Worm (Caenorhabditis elegans) whole organism, early embryonic: ENCODE results near the gene clik-2.
"Not testable (repeated sequence)": the region's sequence is repeated elsewhere in the genome, so short reads cannot be mapped to it uniquely, and the experiment has no call there.

Source experiments
- B0310.2 ChIP-seq: sonication (generic microtip); optimal IDR thresholded peaks from 2 replicates; lab custom pipeline; 2016; ENCODE audit warnings: mild to moderate bottlenecking, missing genetic modification characterization, missing compliant biosample characterization
- F13C5.2 ChIP-seq: sonication (generic microtip); optimal IDR thresholded peaks from 2 replicates; lab custom pipeline; 2017; ENCODE audit warnings: mild to moderate bottlenecking, missing genetic modification characterization, inconsistent platforms, missing compliant biosample characterization
- aly-1 ChIP-seq: sonication (generic microtip); optimal IDR thresholded peaks from 2 replicates; lab custom pipeline; 2016; ENCODE audit warnings: missing genetic modification characterization, missing compliant biosample characterization
- ama-1 ChIP-seq: fragments of 150-350 bp; optimal IDR thresholded peaks from 2 replicates; lab custom pipeline; 2014
- ceh-13 ChIP-seq: fragments of 200-800 bp; sonication (Bioruptor generic); optimal IDR thresholded peaks from 2 replicates; lab custom pipeline; 2018; ENCODE audit warnings: mild to moderate bottlenecking, missing genetic modification characterization, missing compliant biosample characterization
- ceh-36 ChIP-seq: sonication (generic microtip); optimal IDR thresholded peaks from 2 replicates; lab custom pipeline; 2016; ENCODE audit warnings: missing genetic modification characterization, inconsistent platforms, missing compliant biosample characterization
- ets-7 ChIP-seq: sonication (generic microtip); optimal IDR thresholded peaks from 2 replicates; lab custom pipeline; 2016; ENCODE audit warnings: missing genotype, missing genetic modification characterization, missing compliant biosample characterization
- flt-1 ChIP-seq: fragments of 200-800 bp; sonication (Bioruptor generic); IDR thresholded peaks from 2 replicates; pipeline ENCODE4 v1.3.6; 2022; ENCODE audit warnings: missing genetic modification characterization, missing compliant biosample characterization
- hmbx-1 ChIP-seq: sonication (generic microtip); optimal IDR thresholded peaks from 2 replicates; lab custom pipeline; 2016; ENCODE audit warnings: mild to moderate bottlenecking, missing genetic modification characterization, missing compliant biosample characterization
- hmg-4 ChIP-seq: fragments of 200-800 bp; sonication (Bioruptor generic); optimal IDR thresholded peaks from 2 replicates; lab custom pipeline; 2018; ENCODE audit warnings: mild to moderate bottlenecking, missing genetic modification characterization, missing compliant biosample characterization
- hnd-1 ChIP-seq: sonication (generic microtip); optimal IDR thresholded peaks from 2 replicates; lab custom pipeline; 2016; ENCODE audit warnings: missing genetic modification characterization, missing compliant biosample characterization
- pes-1 ChIP-seq: fragments of 200-800 bp; sonication (Bioruptor generic); IDR thresholded peaks from 2 replicates; pipeline ENCODE4 v1.3.6; 2022; ENCODE audit warnings: missing genetic modification reagents, missing genetic modification characterization, missing compliant biosample characterization
- scrt-1 ChIP-seq: fragments of 200-800 bp; sonication (Bioruptor generic); IDR thresholded peaks from 2 replicates; pipeline ENCODE4 v1.3.6; 2022; ENCODE audit warnings: missing genetic modification characterization, missing compliant biosample characterization
- sea-1 ChIP-seq: fragments of 200-800 bp; sonication (Bioruptor generic); conservative IDR thresholded peaks from 2 replicates; pipeline ENCODE4 v1.3.6; 2022; ENCODE audit warnings: missing genetic modification characterization, missing compliant biosample characterization
- tbx-11 ChIP-seq: fragments of 200-800 bp; sonication (Bioruptor generic); IDR thresholded peaks from 2 replicates; pipeline ENCODE4 v1.3.6; 2022; ENCODE audit warnings: missing genetic modification characterization, missing compliant biosample characterization
- tbx-37 ChIP-seq: fragments of 200-800 bp; sonication (Bioruptor generic); conservative IDR thresholded peaks from 2 replicates; pipeline ENCODE4 v1.3.6; 2022; ENCODE audit warnings: missing genetic modification reagents, missing genetic modification characterization, missing compliant biosample characterization
- tra-4 ChIP-seq: sonication (generic microtip); optimal IDR thresholded peaks from 2 replicates; lab custom pipeline; 2017; ENCODE audit warnings: missing genetic modification characterization, missing compliant biosample characterization

The clik-2 gene

DNA sequence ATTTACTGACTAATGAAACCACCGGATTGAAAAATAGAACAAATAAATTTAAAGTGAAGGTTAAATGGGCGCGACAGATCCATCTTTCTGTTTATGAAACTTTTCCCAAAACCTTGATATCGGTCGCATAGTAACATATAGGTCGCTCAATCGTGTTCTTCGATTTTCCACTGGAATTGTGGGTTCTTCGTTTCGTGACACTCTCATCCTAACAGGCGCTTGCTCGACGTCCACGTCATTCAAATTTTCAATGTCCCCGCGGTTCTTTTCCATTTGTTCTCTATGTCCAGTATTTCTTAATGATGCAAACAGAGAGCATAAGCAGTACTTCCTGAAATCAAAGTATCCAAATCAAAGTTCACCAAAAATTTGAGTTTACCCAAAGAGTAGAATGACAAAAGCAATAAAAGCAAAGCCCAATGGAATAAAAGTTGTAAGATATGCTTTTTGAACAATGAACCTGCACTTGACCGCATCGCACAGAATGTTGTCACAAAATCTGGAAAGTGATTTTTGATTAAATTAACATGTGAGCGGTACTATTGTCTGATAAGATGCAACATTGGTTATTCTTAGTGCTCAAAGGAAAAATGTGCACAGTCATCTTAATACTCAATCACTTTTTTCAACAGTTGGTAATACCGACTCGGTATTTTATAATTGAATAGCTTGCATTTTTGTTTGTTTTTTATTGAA is 21.5 kb downstream of the clik-2 start, which contains the start of gene F27D9.13:
F27D9.13 (minus strand) TSS at position 51 of the 696 bp plus-strand sequence.
- TF ChIP-seq hmg-4 (GFP tag; lab: Kevin White, UChicago) (no peak), hmbx-1 (tag; lab: Kevin White, UChicago) (no peak), ets-7 (tag; lab: Kevin White, UChicago) (no peak), flt-1 (no peak), B0310.2 (tag; lab: Kevin White, UChicago) (no peak), pes-1 (GFP tag; lab: Robert Waterston, UW) (no peak), F13C5.2 (tag; lab: Kevin White, UChicago) (no peak), hnd-1 (tag; lab: Kevin White, UChicago) (no peak), scrt-1 (GFP tag; lab: Robert Waterston, UW) (no peak), sea-1 (GFP tag; lab: Robert Waterston, UW) (no peak), tra-4 (tag; lab: Kevin White, UChicago) (no peak), ceh-13 (GFP tag; lab: Kevin White, UChicago) (no peak), ama-1 (lab: Kevin White, UChicago) (no peak), tbx-11 (GFP tag; lab: Robert Waterston, UW) (no peak), aly-1 (tag; lab: Kevin White, UChicago) (no peak), ceh-36 (tag; lab: Kevin White, UChicago) (no peak)

DNA sequence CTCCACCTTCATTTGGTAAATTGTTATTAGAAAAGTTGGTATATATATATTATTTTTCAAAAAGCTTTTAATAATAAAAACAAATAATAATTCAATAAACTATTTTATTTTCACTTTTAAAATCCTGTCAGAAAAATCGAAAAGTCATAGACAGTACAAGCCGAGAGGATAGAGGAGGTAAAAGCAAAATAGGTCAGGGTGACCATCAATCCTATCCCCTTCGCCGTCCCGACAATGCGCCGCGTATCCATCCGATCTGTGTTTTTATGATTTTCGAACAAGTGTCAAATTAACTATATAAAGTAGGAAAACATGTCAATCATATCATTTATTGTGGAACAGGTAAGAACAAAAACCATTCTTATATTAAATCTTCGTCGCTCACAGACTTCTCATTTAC is 23.6 kb downstream of the clik-2 start:
- TF ChIP-seq B0310.2 (tag; lab: Kevin White, UChicago) (no peak), aly-1 (tag; lab: Kevin White, UChicago) (no peak), hmbx-1 (tag; lab: Kevin White, UChicago) (no peak), hmg-4 (GFP tag; lab: Kevin White, UChicago) (no peak), F13C5.2 (tag; lab: Kevin White, UChicago) (no peak), ama-1 (lab: Kevin White, UChicago) (no peak), scrt-1 (GFP tag; lab: Robert Waterston, UW) (no peak), hnd-1 (tag; lab: Kevin White, UChicago) (no peak), tbx-11 (GFP tag; lab: Robert Waterston, UW) (no peak), pes-1 (GFP tag; lab: Robert Waterston, UW) (no peak), ceh-13 (GFP tag; lab: Kevin White, UChicago) (no peak), tbx-37 (no peak), sea-1 (GFP tag; lab: Robert Waterston, UW) (no peak), flt-1 (no peak), ceh-36 (tag; lab: Kevin White, UChicago) (no peak)

DNA sequence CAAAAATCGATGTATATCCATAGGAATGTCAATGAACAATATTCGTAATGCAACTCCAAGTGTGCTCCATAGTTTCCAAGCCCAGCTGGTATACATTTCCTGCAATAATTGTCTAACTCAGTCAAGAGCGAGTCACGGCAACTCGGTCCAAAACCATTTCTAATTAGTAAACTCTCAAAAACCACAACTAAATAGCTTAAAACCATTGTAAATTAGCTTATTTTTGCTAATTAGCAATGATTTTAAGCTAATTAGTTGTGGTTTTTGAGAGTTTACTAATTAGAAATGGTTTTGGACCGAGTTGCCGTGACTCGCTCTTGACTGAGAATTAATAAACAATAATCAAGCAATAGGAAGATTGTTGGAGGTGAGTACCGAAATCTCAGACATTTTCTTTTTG is 24.2 kb downstream of the clik-2 start, which contains the start of gene dhs-29:
dhs-29 (minus strand) TSS at position 101 of the 400 bp plus-strand sequence.
- not testable (repeated sequence) for TF ChIP-seq pes-1 (GFP tag; lab: Robert Waterston, UW); ceh-36 (tag; lab: Kevin White, UChicago); F13C5.2 (tag; lab: Kevin White, UChicago)

- TF ChIP-seq sea-1 (GFP tag; lab: Robert Waterston, UW), result no peak
- TF ChIP-seq ceh-13 (GFP tag; lab: Kevin White, UChicago), result no peak
- TF ChIP-seq tra-4 (tag; lab: Kevin White, UChicago), result no peak
- no peak for TF ChIP-seq tbx-37
- TF ChIP-seq aly-1 (tag; lab: Kevin White, UChicago), result no peak
- no peak for TF ChIP-seq hmbx-1 (tag; lab: Kevin White, UChicago)
- no peak for TF ChIP-seq flt-1
- TF ChIP-seq scrt-1 (GFP tag; lab: Robert Waterston, UW), result no peak
- no peak for TF ChIP-seq B0310.2 (tag; lab: Kevin White, UChicago)
- TF ChIP-seq ama-1 (lab: Kevin White, UChicago), result no peak
- no peak for TF ChIP-seq ets-7 (tag; lab: Kevin White, UChicago)
- no peak for TF ChIP-seq ceh-36 (tag; lab: Kevin White, UChicago)
- TF ChIP-seq tbx-11 (GFP tag; lab: Robert Waterston, UW), result no peak
- no peak for TF ChIP-seq hmg-4 (GFP tag; lab: Kevin White, UChicago)
- no peak for TF ChIP-seq pes-1 (GFP tag; lab: Robert Waterston, UW)
- TF ChIP-seq F13C5.2 (tag; lab: Kevin White, UChicago), result no peak
- TF ChIP-seq hnd-1 (tag; lab: Kevin White, UChicago), result no peak
These were observed 24.6 kb downstream of the clik-2 start for ce11 chrX:7664419-7664818.

DNA sequence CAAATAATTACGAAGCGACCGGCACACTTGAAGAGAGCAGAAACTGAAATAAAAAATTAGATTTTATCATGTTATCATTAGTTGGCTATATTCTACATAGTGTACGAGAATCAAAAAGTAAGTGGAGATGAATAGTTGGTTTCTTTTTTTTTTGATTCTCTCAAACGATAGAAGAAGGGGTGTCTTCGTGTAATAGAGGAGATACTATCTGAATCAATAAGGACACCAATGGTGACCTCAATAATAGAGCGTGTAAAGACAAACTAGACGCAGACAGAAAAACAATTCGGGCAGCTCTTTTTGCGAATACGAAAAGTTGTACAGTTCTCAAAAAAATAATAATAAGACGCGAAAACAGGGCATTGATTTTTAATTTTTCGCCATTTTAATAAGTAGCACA is 26.5 kb downstream of the clik-2 start:
- TF ChIP-seq sea-1 (GFP tag; lab: Robert Waterston, UW) (no peak), ama-1 (lab: Kevin White, UChicago) (no peak), ceh-13 (GFP tag; lab: Kevin White, UChicago) (no peak), hmbx-1 (tag; lab: Kevin White, UChicago) (no peak), ceh-36 (tag; lab: Kevin White, UChicago) (no peak), ets-7 (tag; lab: Kevin White, UChicago) (no peak), tbx-11 (GFP tag; lab: Robert Waterston, UW) (no peak), flt-1 (no peak), aly-1 (tag; lab: Kevin White, UChicago) (no peak), scrt-1 (GFP tag; lab: Robert Waterston, UW) (no peak)

DNA sequence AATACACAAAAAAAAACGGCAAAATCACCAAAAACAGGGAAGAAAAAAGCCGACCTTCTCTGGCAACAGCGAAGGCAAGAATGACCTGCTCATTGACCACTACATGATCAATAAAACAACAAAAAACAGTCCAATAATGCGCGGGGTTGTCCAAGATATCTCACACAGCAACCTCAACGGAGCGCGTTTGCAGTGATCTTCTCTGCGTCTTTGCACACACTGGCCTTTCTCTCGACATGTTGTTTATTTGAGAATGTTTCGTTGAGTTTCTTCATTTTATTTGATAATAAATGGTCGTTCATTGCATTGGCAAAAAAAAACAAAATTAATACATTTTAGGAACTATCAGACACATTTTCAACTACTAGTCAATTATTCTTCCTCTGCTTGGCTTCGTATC is 27.4 kb downstream of the clik-2 start:
- TF ChIP-seq B0310.2 (tag; lab: Kevin White, UChicago), result no peak
- TF ChIP-seq ceh-36 (tag; lab: Kevin White, UChicago), result no peak
- TF ChIP-seq hmbx-1 (tag; lab: Kevin White, UChicago), result no peak
- no peak for TF ChIP-seq flt-1
- no peak for TF ChIP-seq pes-1 (GFP tag; lab: Robert Waterston, UW)
- TF ChIP-seq sea-1 (GFP tag; lab: Robert Waterston, UW), result no peak
- TF ChIP-seq scrt-1 (GFP tag; lab: Robert Waterston, UW), result no peak
- TF ChIP-seq ceh-13 (GFP tag; lab: Kevin White, UChicago), result no peak
- TF ChIP-seq ets-7 (tag; lab: Kevin White, UChicago), result no peak
- TF ChIP-seq F13C5.2 (tag; lab: Kevin White, UChicago), result no peak
- TF ChIP-seq tbx-11 (GFP tag; lab: Robert Waterston, UW), result no peak
- TF ChIP-seq ama-1 (lab: Kevin White, UChicago), result no peak
- no peak for TF ChIP-seq hnd-1 (tag; lab: Kevin White, UChicago)
- no peak for TF ChIP-seq tbx-37
- no peak for TF ChIP-seq hmg-4 (GFP tag; lab: Kevin White, UChicago)
- no peak for TF ChIP-seq tra-4 (tag; lab: Kevin White, UChicago)
- no peak for TF ChIP-seq aly-1 (tag; lab: Kevin White, UChicago)
